Worm (Caenorhabditis elegans): Measurements from ENCODE around the gene F09G2.8.

F09G2.8 gene

ce11 chrV:7164210-7164609, 29.3 kb downstream of the F09G2.8 start, which contains the start of gene srh-83:
Gene srh-83, plus strand, starts transcription at chrV:7164510.
- TF ChIP-seq ceh-63 (GFP tag; optimal IDR thresholded peaks at IDR 0.05) (no peak), skn-1 (tag; optimal IDR thresholded peaks at IDR 0.05) (no peak), sup-37 (GFP tag; optimal IDR thresholded peaks at IDR 0.05) (no peak), dpl-1 (GFP tag; optimal IDR thresholded peaks at IDR 0.05) (no peak)

- TF ChIP-seq ceh-8 (GFP tag; optimal IDR thresholded peaks at IDR 0.05) (no peak), C04F5.9 (tag; optimal IDR thresholded peaks at IDR 0.05) (no peak), blmp-1 (tag; optimal IDR thresholded peaks at IDR 0.05) (no peak), unc-130 (tag; optimal IDR thresholded peaks at IDR 0.05) (no peak), isw-1 (GFP tag; IDR thresholded peaks at IDR 0.05) (no peak), alr-1 (tag; optimal IDR thresholded peaks at IDR 0.05; ENCODE audit: borderline replicate concordance) (no peak), elt-3 (tag; optimal IDR thresholded peaks at IDR 0.05) (peak in 1 of 6 experiments; percentile 4), fkh-8 (tag; optimal IDR thresholded peaks at IDR 0.05) (no peak), unc-30 (tag; optimal IDR thresholded peaks at IDR 0.05) (no peak), nhr-85 (tag) (peak; percentile 52), lin-13 (GFP tag; optimal IDR thresholded peaks at IDR 0.05) (no peak), lin-14 (GFP tag; optimal IDR thresholded peaks at IDR 0.05) (peak; percentile 22), lin-35 (GFP tag; optimal IDR thresholded peaks at IDR 0.05) (no peak), nhr-12 (tag; optimal IDR thresholded peaks at IDR 0.05) (no peak), nhr-47 (tag; optimal IDR thresholded peaks at IDR 0.05) (no peak), mep-1 (tag; optimal IDR thresholded peaks at IDR 0.05) (no peak), nhr-77 (tag; optimal IDR thresholded peaks at IDR 0.05) (no peak), ama-1 (optimal IDR thresholded peaks at IDR 0.05) (no peak), skn-1 (tag; optimal IDR thresholded peaks at IDR 0.05) (no peak), nhr-84 (tag; optimal IDR thresholded peaks at IDR 0.05) (no peak), rnt-1 (tag; optimal IDR thresholded peaks at IDR 0.05) (no peak), ceh-82 (tag; optimal IDR thresholded peaks at IDR 0.05) (no peak), ceh-90 (tag; optimal IDR thresholded peaks at IDR 0.05) (no peak), aha-1 (tag; optimal IDR thresholded peaks at IDR 0.05) (no peak), nhr-11 (tag; optimal IDR thresholded peaks at IDR 0.05) (no peak), irx-1 (tag; optimal IDR thresholded peaks at IDR 0.05) (no peak), ztf-4 (tag; optimal IDR thresholded peaks at IDR 0.05) (no peak), lir-3 (tag; optimal IDR thresholded peaks at IDR 0.05; ENCODE audit: poor library complexity) (no peak), unc-86 (tag; optimal IDR thresholded peaks at IDR 0.05) (no peak), fos-1 (tag; optimal IDR thresholded peaks at IDR 0.05) (no peak), mdl-1 (tag; optimal IDR thresholded peaks at IDR 0.05) (no peak), swsn-7 (tag; optimal IDR thresholded peaks at IDR 0.05) (no peak), sox-4 (tag; optimal IDR thresholded peaks at IDR 0.05) (no peak), ztf-11 (tag; optimal IDR thresholded peaks at IDR 0.05) (no peak), dsc-1 (tag; optimal IDR thresholded peaks at IDR 0.05) (no peak), nhr-19 (GFP tag; conservative IDR thresholded peaks at IDR 0.05) (0 out of 2 replicates have a peak, but pooled peaks have one; percentile 4), nhr-71 (tag; optimal IDR thresholded peaks at IDR 0.05) (peak; percentile 4), C34B4.2 (tag; optimal IDR thresholded peaks at IDR 0.05) (no peak), xbp-1 (tag; optimal IDR thresholded peaks at IDR 0.05) (no peak), lsy-2 (tag; optimal IDR thresholded peaks at IDR 0.05) (no peak), elt-2 (tag; optimal IDR thresholded peaks at IDR 0.05) (no peak), fkh-4 (tag; optimal IDR thresholded peaks at IDR 0.05; ENCODE audit: borderline replicate concordance) (no peak), hpl-2 (GFP tag; optimal IDR thresholded peaks at IDR 0.05) (no peak), unc-98 (GFP tag; IDR thresholded peaks at IDR 0.05) (no peak), snu-23 (GFP tag; optimal IDR thresholded peaks at IDR 0.05) (no peak), zag-1 (tag; optimal IDR thresholded peaks at IDR 0.05) (no peak), jun-1 (tag; optimal IDR thresholded peaks at IDR 0.05) (no peak), nhr-20 (tag; optimal IDR thresholded peaks at IDR 0.05) (peak; percentile 39)
Observed at ce11 chrV:7163477-7164114, 29.9 kb downstream of the F09G2.8 start, which contains the start of gene ugt-41. Gene ugt-41, minus strand, starts transcription at chrV:7163595.

Data from whole organism, L1 larva.